Fruit fly (Drosophila melanogaster) whole organism, embryonic: Measurements from ENCODE around the gene Syx13.

Source experiments
- ATbp ChIP-seq: fragments of 200-800 bp; sonication (Bioruptor generic); optimal IDR thresholded peaks from 2 replicates; lab custom pipeline; 2017; ENCODE audit warnings: missing biosample characterization, mild to moderate bottlenecking, missing genetic modification characterization, missing genetic modification reagents
- Awh ChIP-seq: fragments of 200-800 bp; sonication (Bioruptor generic); IDR thresholded peaks from 2 replicates; pipeline ENCODE4, ENCODE4 v1.3.6; 2022; ENCODE audit warnings: missing biosample characterization, missing genetic modification characterization
- CG12071 ChIP-seq: fragments of 200-800 bp; sonication (Bioruptor generic); optimal IDR thresholded peaks from 3 replicates; lab custom pipeline; 2018; ENCODE audit warnings: missing biosample characterization, mild to moderate bottlenecking, missing genetic modification characterization
- CG12155 ChIP-seq: fragments of 200-800 bp; sonication (Bioruptor generic); optimal IDR thresholded peaks from 3 replicates; lab custom pipeline; 2016; ENCODE audit warnings: missing biosample characterization, missing genetic modification characterization
- CG14965 ChIP-seq: fragments of 200-800 bp; sonication (Bioruptor generic); optimal IDR thresholded peaks from 2 replicates; lab custom pipeline; 2016; ENCODE audit warnings: missing biosample characterization, missing genetic modification characterization, borderline replicate concordance
- CG15601 ChIP-seq: fragments of 200-800 bp; sonication (Bioruptor generic); optimal IDR thresholded peaks from 3 replicates; lab custom pipeline; 2019; ENCODE audit warnings: missing biosample characterization, mild to moderate bottlenecking, missing genetic modification characterization, moderate library complexity
- CG17186 ChIP-seq: fragments of 200-800 bp; sonication (Bioruptor generic); optimal IDR thresholded peaks from 3 replicates; lab custom pipeline; 2017; ENCODE audit warnings: missing biosample characterization, missing genetic modification reagents, missing genetic modification characterization
- CG17385 ChIP-seq: fragments of 200-800 bp; sonication (Bioruptor generic); optimal IDR thresholded peaks from 3 replicates; lab custom pipeline; 2018; ENCODE audit warnings: missing biosample characterization, mild to moderate bottlenecking, missing genetic modification characterization
- CG18764 ChIP-seq: fragments of 200-800 bp; sonication (Bioruptor generic); optimal IDR thresholded peaks from 3 replicates; lab custom pipeline; 2016; ENCODE audit warnings: missing biosample characterization, missing genetic modification characterization
- CG30020 ChIP-seq: fragments of 200-800 bp; optimal IDR thresholded peaks from 2 replicates; lab custom pipeline; 2019; ENCODE audit warnings: missing biosample characterization, mild to moderate bottlenecking, missing genetic modification characterization, moderate library complexity
- CG31388 ChIP-seq: fragments of 200-800 bp; sonication (Bioruptor generic); optimal IDR thresholded peaks from 2 replicates; lab custom pipeline; 2016; ENCODE audit warnings: missing biosample characterization, missing genetic modification characterization
- CG4404 ChIP-seq: fragments of 200-800 bp; sonication (Bioruptor generic); IDR thresholded peaks from 2 replicates; pipeline ENCODE4 v1.3.6; 2022; ENCODE audit warnings: missing biosample characterization, missing genetic modification characterization
- CG4854 ChIP-seq: fragments of 200-800 bp; sonication (Bioruptor generic); optimal IDR thresholded peaks from 2 replicates; lab custom pipeline; 2016; ENCODE audit warnings: missing biosample characterization, missing genetic modification characterization, inconsistent platforms
- CG5180 ChIP-seq: fragments of 200-800 bp; sonication (Bioruptor generic); optimal IDR thresholded peaks from 3 replicates; lab custom pipeline; 2017; ENCODE audit warnings: missing biosample characterization, missing genetic modification characterization, mild to moderate bottlenecking, moderate library complexity, missing genetic modification reagents
- CG6689 ChIP-seq: fragments of 200-800 bp; sonication (Bioruptor generic); IDR thresholded peaks from 2 replicates; pipeline ENCODE4 v1.3.6; 2022; ENCODE audit warnings: missing biosample characterization, missing genetic modification characterization
- CG7786 ChIP-seq: fragments of 200-800 bp; sonication (Bioruptor generic); optimal IDR thresholded peaks from 2 replicates; lab custom pipeline; 2016; ENCODE audit warnings: missing biosample characterization, missing genetic modification characterization
- CG9215 ChIP-seq: fragments of 200-800 bp; sonication (Bioruptor generic); IDR thresholded peaks from 2 replicates; pipeline ENCODE4 v1.3.6; 2022; ENCODE audit warnings: missing biosample characterization, missing genetic modification characterization
- CTCF ChIP-seq: fragments of 200-800 bp; sonication (Bioruptor generic); optimal IDR thresholded peaks from 2 replicates; lab custom pipeline; 2017; ENCODE audit warnings: missing biosample characterization, mild to moderate bottlenecking, missing genetic modification characterization, moderate library complexity
- Chrac-16 ChIP-seq: fragments of 200-800 bp; sonication (Bioruptor generic); optimal IDR thresholded peaks from 3 replicates; lab custom pipeline; 2016; ENCODE audit warnings: missing biosample characterization, missing genetic modification characterization
- Dip3 ChIP-seq: fragments of 200-800 bp; sonication (Bioruptor generic); optimal IDR thresholded peaks from 3 replicates; lab custom pipeline; 2016; ENCODE audit warnings: missing biosample characterization, missing genetic modification characterization
- Doc2 ChIP-seq: fragments of 200-800 bp; sonication (Bioruptor generic); IDR thresholded peaks from 2 replicates; pipeline ENCODE4 v1.3.6; 2022; ENCODE audit warnings: missing biosample characterization, missing genetic modification characterization
- Eip74EF ChIP-seq, 2 experiments: fragments of 200-800 bp in 1 of 2; fragments of >200 bp in 1 of 2; sonication (Bioruptor generic) in 1 of 2; optimal IDR thresholded peaks; 2 replicates each; lab custom pipeline; 2017 to 2019; ENCODE audit warnings: missing biosample characterization in 2 of 2, missing genetic modification characterization in 2 of 2, mild to moderate bottlenecking in 1 of 2, moderate library complexity in 1 of 2
- Elba2 ChIP-seq: fragments of 200-800 bp; sonication (Bioruptor generic); optimal IDR thresholded peaks from 3 replicates; lab custom pipeline; 2016; ENCODE audit warnings: missing biosample characterization, missing genetic modification characterization
- Fer1 ChIP-seq: fragments of 200-800 bp; sonication (Bioruptor generic); optimal IDR thresholded peaks from 2 replicates; lab custom pipeline; 2017; ENCODE audit warnings: missing biosample characterization, mild to moderate bottlenecking, missing genetic modification characterization
- Fer3 ChIP-seq: fragments of 200-800 bp; sonication (Bioruptor generic); optimal IDR thresholded peaks from 2 replicates; lab custom pipeline; 2018; ENCODE audit warnings: missing biosample characterization, mild to moderate bottlenecking, missing genetic modification characterization, moderate library complexity
- HLH4C ChIP-seq: fragments of 200-800 bp; sonication (Bioruptor generic); IDR thresholded peaks from 3 replicates; pipeline ENCODE4 v1.3.6; 2022; ENCODE audit warnings: missing biosample characterization, missing genetic modification characterization; ENCODE audit not compliant: partially characterized antibody
- Poxn ChIP-seq: fragments of 200-800 bp; sonication (Bioruptor generic); IDR thresholded peaks from 2 replicates; pipeline ENCODE4 v1.3.6; 2022; ENCODE audit warnings: missing biosample characterization, missing genetic modification characterization
- Side ChIP-seq: fragments of 200-800 bp; sonication (Bioruptor generic); optimal IDR thresholded peaks from 2 replicates; lab custom pipeline; 2016; ENCODE audit warnings: missing biosample characterization, missing genetic modification characterization
- Sin3A ChIP-seq: fragments of >200 bp; optimal IDR thresholded peaks from 2 replicates; lab custom pipeline; 2018
- Sox100B ChIP-seq: fragments of 200-800 bp; sonication (Bioruptor generic); optimal IDR thresholded peaks from 3 replicates; lab custom pipeline; 2018; ENCODE audit warnings: missing biosample characterization, mild to moderate bottlenecking, missing genetic modification characterization
- Usf ChIP-seq: fragments of 200-800 bp; sonication (Bioruptor generic); optimal IDR thresholded peaks from 2 replicates; lab custom pipeline; 2017; ENCODE audit warnings: missing genotype, missing biosample characterization, missing genetic modification characterization
- ara ChIP-seq: fragments of 200-800 bp; sonication (Bioruptor generic); IDR thresholded peaks from 2 replicates; pipeline ENCODE4 v1.3.6; 2022; ENCODE audit warnings: missing biosample characterization, missing genetic modification characterization
- az2 ChIP-seq: fragments of 200-800 bp; sonication (Bioruptor generic); optimal IDR thresholded peaks from 3 replicates; lab custom pipeline; 2016; ENCODE audit warnings: missing biosample characterization, missing genetic modification characterization
- bab2 ChIP-seq: fragments of 200-800 bp; sonication (Bioruptor generic); optimal IDR thresholded peaks from 2 replicates; lab custom pipeline; 2016; ENCODE audit warnings: missing biosample characterization, missing genetic modification characterization
- btn ChIP-seq: fragments of 200-800 bp; sonication (Bioruptor generic); optimal IDR thresholded peaks from 2 replicates; lab custom pipeline; 2016; ENCODE audit warnings: missing biosample characterization, missing genetic modification characterization
- cg ChIP-seq: fragments of 200-800 bp; sonication (Bioruptor generic); optimal IDR thresholded peaks from 3 replicates; lab custom pipeline; 2019; ENCODE audit warnings: missing biosample characterization, mild to moderate bottlenecking, missing genetic modification characterization, moderate library complexity
- da ChIP-seq: fragments of 200-800 bp; sonication (Bioruptor generic); optimal IDR thresholded peaks from 2 replicates; lab custom pipeline; 2016; ENCODE audit warnings: missing biosample characterization, missing genetic modification characterization
- disco-r ChIP-seq: fragments of 200-800 bp; sonication (Bioruptor generic); optimal IDR thresholded peaks from 2 replicates; lab custom pipeline; 2016; ENCODE audit warnings: missing biosample characterization, missing genetic modification characterization
- emc ChIP-seq: fragments of 200-800 bp; sonication (Bioruptor generic); optimal IDR thresholded peaks from 2 replicates; lab custom pipeline; 2016; ENCODE audit warnings: missing biosample characterization, missing genetic modification characterization
- ewg ChIP-seq: fragments of 200-800 bp; sonication (Bioruptor generic); optimal IDR thresholded peaks from 3 replicates; lab custom pipeline; 2017; ENCODE audit warnings: mild to moderate bottlenecking, missing biosample characterization, missing genetic modification reagents, missing genetic modification characterization
- gcm2 ChIP-seq: fragments of 200-800 bp; sonication (Bioruptor generic); optimal IDR thresholded peaks from 2 replicates; lab custom pipeline; 2016; ENCODE audit warnings: missing biosample characterization, missing genetic modification characterization
- h ChIP-seq: fragments of >200 bp; optimal IDR thresholded peaks from 2 replicates; lab custom pipeline; 2017
- ken ChIP-seq: fragments of 200-800 bp; sonication (Bioruptor generic); IDR thresholded peaks from 3 replicates; pipeline ENCODE4 v1.3.6; 2022; ENCODE audit warnings: missing biosample characterization, missing genetic modification characterization
- maf-S ChIP-seq: fragments of 200-800 bp; sonication (Bioruptor generic); optimal IDR thresholded peaks from 2 replicates; lab custom pipeline; 2016; ENCODE audit warnings: missing biosample characterization, missing genetic modification characterization
- mam ChIP-seq: fragments of 200-800 bp; sonication (Bioruptor generic); optimal IDR thresholded peaks from 3 replicates; lab custom pipeline; 2016; ENCODE audit warnings: missing biosample characterization, missing genetic modification characterization
- nerfin-2 ChIP-seq: fragments of 200-800 bp; sonication (Bioruptor generic); IDR thresholded peaks from 2 replicates; pipeline ENCODE4 v1.3.6; 2022; ENCODE audit warnings: missing biosample characterization, missing genetic modification characterization; ENCODE audit not compliant: partially characterized antibody
- org-1 ChIP-seq: fragments of 200-800 bp; sonication (Bioruptor generic); optimal IDR thresholded peaks from 2 replicates; lab custom pipeline; 2017; ENCODE audit warnings: missing biosample characterization, missing genetic modification characterization
- pb ChIP-seq: fragments of 200-800 bp; sonication (Bioruptor generic); optimal IDR thresholded peaks from 3 replicates; lab custom pipeline; 2016; ENCODE audit warnings: missing biosample characterization, missing genetic modification characterization
- pzg ChIP-seq: fragments of 200-800 bp; sonication (Bioruptor generic); optimal IDR thresholded peaks from 3 replicates; lab custom pipeline; 2018; ENCODE audit warnings: missing biosample characterization, mild to moderate bottlenecking, missing genetic modification characterization, moderate library complexity
- rib ChIP-seq: fragments of 200-800 bp; sonication (Bioruptor generic); IDR thresholded peaks from 2 replicates; pipeline ENCODE4 v1.3.6; 2022; ENCODE audit warnings: missing biosample characterization, missing genetic modification characterization
- toy ChIP-seq: fragments of 200-800 bp; sonication (Bioruptor generic); IDR thresholded peaks from 2 replicates; pipeline ENCODE4 v1.3.6; 2022; ENCODE audit warnings: missing biosample characterization, missing genetic modification characterization
- tup ChIP-seq: fragments of 200-800 bp; sonication (Bioruptor generic); optimal IDR thresholded peaks from 2 replicates; lab custom pipeline; 2016; ENCODE audit warnings: missing biosample characterization, mild to moderate bottlenecking, missing genetic modification characterization, moderate library complexity
- tx ChIP-seq: fragments of 200-800 bp; sonication (Bioruptor generic); optimal IDR thresholded peaks from 2 replicates; lab custom pipeline; 2016; ENCODE audit warnings: missing biosample characterization, missing genetic modification characterization
- unc-4 ChIP-seq: fragments of 200-800 bp; sonication (Bioruptor generic); IDR thresholded peaks from 2 replicates; pipeline ENCODE4 v1.3.6; 2022; ENCODE audit warnings: missing biosample characterization, missing genetic modification characterization; ENCODE audit not compliant: partially characterized antibody

Syx13 gene

dm6 chr3L:13046758-13047157 is 2.5 kb downstream of the Syx13 start, which contains the start of gene CG11279 (continued):
- no peak for TF ChIP-seq CG5180 (GFP tag; lab: Kevin White, UChicago)
- TF ChIP-seq CG9215 (GFP tag; lab: Robert Waterston, UW), result no peak
- TF ChIP-seq h (lab: Kevin White, UChicago), result no peak
- no peak for TF ChIP-seq CG17385 (GFP tag; lab: Kevin White, UChicago)
- TF ChIP-seq Eip74EF (GFP tag; optimal IDR thresholded peaks at IDR 0.05; lab: Kevin White, UChicago), result no peak
- TF ChIP-seq Doc2 (GFP tag; lab: Robert Waterston, UW), result no peak
- no peak for TF ChIP-seq gcm2 (GFP tag; lab: Kevin White, UChicago)
- no peak for TF ChIP-seq Fer3
- TF ChIP-seq Dip3, result no peak
- TF ChIP-seq CG12155 (GFP tag; lab: Kevin White, UChicago), result no peak
- no peak for TF ChIP-seq az2 (GFP tag; lab: Kevin White, UChicago)
- no peak for TF ChIP-seq emc (GFP tag; lab: Kevin White, UChicago)
- TF ChIP-seq org-1 (GFP tag; lab: Kevin White, UChicago), result no peak
- no peak for TF ChIP-seq CG6689 (GFP tag; lab: Robert Waterston, UW)
- TF ChIP-seq Poxn, result no peak
- no peak for TF ChIP-seq Fer1 (GFP tag; lab: Kevin White, UChicago)
- no peak for TF ChIP-seq disco-r
- TF ChIP-seq maf-S (GFP tag; lab: Kevin White, UChicago), result no peak
- TF ChIP-seq CG18764, result no peak
- no peak for TF ChIP-seq toy (GFP tag; lab: Robert Waterston, UW)
- no peak for TF ChIP-seq CG31388 (GFP tag; lab: Kevin White, UChicago)
- no peak for TF ChIP-seq Usf (GFP tag; lab: Kevin White, UChicago)
- TF ChIP-seq ATbp (GFP tag; lab: Kevin White, UChicago), result no peak
- peak; percentile 80 for TF ChIP-seq nerfin-2 (GFP tag; lab: Robert Waterston, UW)
- no peak for TF ChIP-seq CTCF (GFP tag; lab: Kevin White, UChicago)
- no peak for TF ChIP-seq pb (GFP tag; lab: Kevin White, UChicago)
- no peak for TF ChIP-seq CG12071 (GFP tag; lab: Kevin White, UChicago)
- no peak for TF ChIP-seq ewg (GFP tag; lab: Kevin White, UChicago)
- TF ChIP-seq CG4854 (GFP tag; lab: Kevin White, UChicago), result no peak
- TF ChIP-seq btn, result no peak
- TF ChIP-seq CG30020 (tag; lab: Kevin White, UChicago), result no peak
- TF ChIP-seq Side (GFP tag; lab: Kevin White, UChicago), result no peak
- TF ChIP-seq da (GFP tag; lab: Kevin White, UChicago), result no peak
- TF ChIP-seq Elba2 (GFP tag; lab: Kevin White, UChicago), result no peak
- no peak for TF ChIP-seq bab2 (GFP tag; lab: Kevin White, UChicago)
- TF ChIP-seq CG15601 (tag; lab: Kevin White, UChicago), result no peak
- no peak for TF ChIP-seq Awh (GFP tag; lab: Robert Waterston, UW)
- TF ChIP-seq ara, result no peak
- TF ChIP-seq CG17186 (GFP tag; lab: Kevin White, UChicago), result peak; percentile 12
- no peak for TF ChIP-seq rib (GFP tag; lab: Robert Waterston, UW)
- no peak for TF ChIP-seq cg (GFP tag; lab: Kevin White, UChicago)
- peak; percentile 71 for TF ChIP-seq pzg (GFP tag; lab: Kevin White, UChicago)
- no peak for TF ChIP-seq CG14965 (GFP tag; lab: Kevin White, UChicago)
- TF ChIP-seq Sox100B (GFP tag; lab: Kevin White, UChicago), result no peak
- peak; percentile 76 for TF ChIP-seq HLH4C (GFP tag; lab: Robert Waterston, UW)
- TF ChIP-seq tup (GFP tag; lab: Kevin White, UChicago), result no peak
- TF ChIP-seq mam (GFP tag; lab: Kevin White, UChicago), result no peak
- TF ChIP-seq CG7786 (GFP tag; lab: Kevin White, UChicago), result no peak
- no peak for TF ChIP-seq CG4404 (GFP tag; lab: Robert Waterston, UW)
- peak; percentile 16 for TF ChIP-seq Sin3A (lab: Kevin White, UChicago)
- TF ChIP-seq ken (GFP tag; lab: Robert Waterston, UW), result no peak
- peak; percentile 68 for TF ChIP-seq unc-4 (GFP tag; lab: Robert Waterston, UW)
- TF ChIP-seq tx, result no peak
- no peak for TF ChIP-seq Chrac-16 (GFP tag; lab: Kevin White, UChicago)
